Fruit fly (Drosophila melanogaster) whole organism: Measurements from ENCODE around the gene Smvt.

Experiments used
- Dll ChIP-seq: fragments of >200 bp; optimal IDR thresholded peaks from 2 replicates; lab custom pipeline; 2017
- EcR ChIP-seq, 2 experiments: fragments of >200 bp; optimal IDR thresholded peaks; 2 replicates each; lab custom pipeline; 2017; ENCODE audit warnings: missing biosample characterization in 2 of 2, missing genetic modification characterization in 2 of 2, missing genetic modification reagents in 2 of 2
- pan ChIP-seq: fragments of >200 bp; optimal IDR thresholded peaks from 2 replicates; lab custom pipeline; 2017
- psq ChIP-seq: fragments of >200 bp; optimal IDR thresholded peaks from 2 replicates; lab custom pipeline; 2017
- usp ChIP-seq: fragments of >200 bp; optimal IDR thresholded peaks from 2 replicates; lab custom pipeline; 2017; ENCODE audit warnings: missing biosample characterization, missing genetic modification characterization, mixed read lengths

dm6 chr3R:31765145-31765544, 3.8 kb upstream of the Smvt start:
- TF ChIP-seq pan: no peak
- TF ChIP-seq Dll (lab: Kevin White, UChicago): no peak
- no peak for TF ChIP-seq psq (lab: Kevin White, UChicago)
- TF ChIP-seq usp (GFP tag; lab: Kevin White, UChicago): no peak
- TF ChIP-seq EcR (GFP tag; optimal IDR thresholded peaks at IDR 0.05; lab: Kevin White, UChicago): no peak
